Fruit fly (Drosophila melanogaster) whole organism, prepupa: ENCODE measurements around the gene CG31952.

Experiments
- CG10631 ChIP-seq: fragments of 200-800 bp; sonication (Bioruptor generic); optimal IDR thresholded peaks from 2 replicates; lab custom pipeline; 2016; ENCODE audit warnings: missing biosample characterization, missing genetic modification characterization
- CG10669 ChIP-seq: fragments of 200-800 bp; sonication (Bioruptor generic); optimal IDR thresholded peaks from 3 replicates; lab custom pipeline; 2018; ENCODE audit warnings: missing biosample characterization, mild to moderate bottlenecking, missing genetic modification characterization, moderate library complexity
- CG11294 ChIP-seq: fragments of 200-800 bp; sonication (Bioruptor generic); IDR thresholded peaks from 2 replicates; pipeline ENCODE4 v1.3.6; 2022; ENCODE audit warnings: missing biosample characterization, missing genetic modification characterization
- CG11762 ChIP-seq: fragments of 200-800 bp; sonication (Bioruptor generic); optimal IDR thresholded peaks from 3 replicates; lab custom pipeline; 2016; ENCODE audit warnings: missing biosample characterization, missing genetic modification characterization; ENCODE audit not compliant: insufficient read depth
- CG11902 ChIP-seq: fragments of 200-800 bp; sonication (Bioruptor generic); optimal IDR thresholded peaks from 3 replicates; lab custom pipeline; 2016; ENCODE audit warnings: missing biosample characterization, missing genetic modification characterization
- CG15336 ChIP-seq: fragments of 200-800 bp; sonication (Bioruptor generic); IDR thresholded peaks from 2 replicates; pipeline ENCODE4 v1.3.6; 2022; ENCODE audit warnings: missing biosample characterization, missing genetic modification characterization
- CG1621 ChIP-seq: fragments of 200-800 bp; sonication (Bioruptor generic); optimal IDR thresholded peaks from 3 replicates; lab custom pipeline; 2018; ENCODE audit warnings: missing biosample characterization, mild to moderate bottlenecking, missing genetic modification characterization
- CG16779 ChIP-seq: fragments of 200-800 bp; sonication (Bioruptor generic); optimal IDR thresholded peaks from 3 replicates; lab custom pipeline; 2017; ENCODE audit warnings: missing biosample characterization, mild to moderate bottlenecking, missing genetic modification characterization
- CG3032 ChIP-seq: fragments of 200-800 bp; optimal IDR thresholded peaks from 2 replicates; lab custom pipeline; 2019; ENCODE audit warnings: missing biosample characterization, mild to moderate bottlenecking, missing genetic modification characterization, moderate library complexity
- CG31627 ChIP-seq: fragments of 200-800 bp; sonication (Bioruptor generic); optimal IDR thresholded peaks from 3 replicates; lab custom pipeline; 2016; ENCODE audit warnings: missing biosample characterization, missing genetic modification characterization
- CG32006 ChIP-seq: fragments of 200-800 bp; sonication (Bioruptor generic); optimal IDR thresholded peaks from 3 replicates; lab custom pipeline; 2017; ENCODE audit warnings: missing biosample characterization, mild to moderate bottlenecking, missing genetic modification characterization
- CG34406 ChIP-seq: fragments of 200-800 bp; sonication (Bioruptor generic); optimal IDR thresholded peaks from 3 replicates; lab custom pipeline; 2016; ENCODE audit warnings: missing biosample characterization, missing genetic modification characterization
- CG3919 ChIP-seq: fragments of 200-800 bp; sonication (Bioruptor generic); optimal IDR thresholded peaks from 3 replicates; lab custom pipeline; 2016; ENCODE audit warnings: missing biosample characterization, missing genetic modification characterization
- CG6163 ChIP-seq: fragments of 200-800 bp; sonication (Bioruptor generic); IDR thresholded peaks from 3 replicates; pipeline ENCODE4 v1.3.6; 2022; ENCODE audit warnings: missing biosample characterization, missing genetic modification characterization
- CG6276 ChIP-seq: fragments of 200-800 bp; sonication (Bioruptor generic); optimal IDR thresholded peaks from 2 replicates; lab custom pipeline; 2017; ENCODE audit warnings: missing biosample characterization, mild to moderate bottlenecking, missing genetic modification characterization
- CG6854 ChIP-seq: fragments of 200-800 bp; sonication (Bioruptor generic); optimal IDR thresholded peaks from 2 replicates; lab custom pipeline; 2017; ENCODE audit warnings: missing biosample characterization, mild to moderate bottlenecking, missing genetic modification characterization
- CG7368 ChIP-seq: fragments of 200-800 bp; sonication (Bioruptor generic); optimal IDR thresholded peaks from 3 replicates; lab custom pipeline; 2016; ENCODE audit warnings: missing biosample characterization, missing genetic modification characterization
- CG8119 ChIP-seq: fragments of 200-800 bp; sonication (Bioruptor generic); IDR thresholded peaks from 3 replicates; pipeline ENCODE4 v1.3.6; 2022; ENCODE audit warnings: missing biosample characterization, missing genetic modification characterization
- CG8319 ChIP-seq: fragments of 200-800 bp; sonication (Bioruptor generic); optimal IDR thresholded peaks from 3 replicates; lab custom pipeline; 2016; ENCODE audit warnings: missing biosample characterization, missing genetic modification characterization
- CG8632 ChIP-seq: fragments of 200-800 bp; sonication (Bioruptor generic); optimal IDR thresholded peaks from 3 replicates; lab custom pipeline; 2016; ENCODE audit warnings: missing biosample characterization, missing genetic modification characterization
- CG9139 ChIP-seq: fragments of 200-800 bp; sonication (Bioruptor generic); optimal IDR thresholded peaks from 3 replicates; lab custom pipeline; 2017; ENCODE audit warnings: missing biosample characterization, mild to moderate bottlenecking, missing genetic modification characterization
- Eip75B ChIP-seq: fragments of 200-800 bp; sonication (Bioruptor generic); optimal IDR thresholded peaks from 3 replicates; lab custom pipeline; 2016; ENCODE audit warnings: missing biosample characterization, missing genetic modification characterization
- Eip78C ChIP-seq: fragments of 200-800 bp; sonication (Bioruptor generic); peaks from one replicate; lab custom pipeline; 2016; ENCODE audit warnings: missing biosample characterization, missing genetic modification characterization
- Eip93F ChIP-seq: fragments of 200-800 bp; sonication (Bioruptor generic); optimal IDR thresholded peaks from 2 replicates; lab custom pipeline; 2016; ENCODE audit warnings: missing biosample characterization, mild to moderate bottlenecking, missing genetic modification characterization
- Ets96B ChIP-seq: fragments of 200-800 bp; optimal IDR thresholded peaks from 2 replicates; lab custom pipeline; 2019; ENCODE audit warnings: missing biosample characterization, mild to moderate bottlenecking, missing genetic modification characterization, moderate library complexity
- Gug ChIP-seq: fragments of 200-800 bp; sonication (Bioruptor generic); IDR thresholded peaks from 2 replicates; pipeline ENCODE4 v1.3.6; 2022; ENCODE audit warnings: missing biosample characterization, missing genetic modification characterization
- Hr38 ChIP-seq: sonication (Bioruptor generic); optimal IDR thresholded peaks from 2 replicates; lab custom pipeline; 2016; ENCODE audit warnings: missing biosample characterization, missing genetic modification characterization
- Hr39 ChIP-seq: fragments of 200-800 bp; sonication (Bioruptor generic); optimal IDR thresholded peaks from 2 replicates; lab custom pipeline; 2016; ENCODE audit warnings: missing biosample characterization, missing genetic modification characterization
- Hr4 ChIP-seq: fragments of 200-800 bp; sonication (Bioruptor generic); optimal IDR thresholded peaks from 3 replicates; lab custom pipeline; 2016; ENCODE audit warnings: missing biosample characterization, missing genetic modification characterization
- Lpt ChIP-seq: fragments of 200-800 bp; sonication (Bioruptor generic); optimal IDR thresholded peaks from 3 replicates; lab custom pipeline; 2016; ENCODE audit warnings: missing biosample characterization, missing genetic modification characterization
- Met ChIP-seq: fragments of 200-800 bp; sonication (Bioruptor generic); optimal IDR thresholded peaks from 3 replicates; lab custom pipeline; 2016; ENCODE audit warnings: missing biosample characterization, missing genetic modification characterization
- OdsH ChIP-seq: fragments of 200-800 bp; sonication (Bioruptor generic); optimal IDR thresholded peaks from 3 replicates; lab custom pipeline; 2016; ENCODE audit warnings: missing biosample characterization, missing genetic modification characterization
- Sox102F ChIP-seq: fragments of 200-800 bp; sonication (Bioruptor generic); optimal IDR thresholded peaks from 2 replicates; lab custom pipeline; 2016; ENCODE audit warnings: missing biosample characterization, mild to moderate bottlenecking, missing genetic modification characterization
- Sox14 ChIP-seq: fragments of 200-800 bp; sonication (Bioruptor generic); optimal IDR thresholded peaks from 3 replicates; lab custom pipeline; 2016; ENCODE audit warnings: missing biosample characterization, missing genetic modification characterization
- Sox15 ChIP-seq: fragments of 200-800 bp; sonication (Bioruptor generic); optimal IDR thresholded peaks from 3 replicates; lab custom pipeline; 2016; ENCODE audit warnings: missing biosample characterization, missing genetic modification characterization
- achi ChIP-seq: fragments of 200-800 bp; sonication (Bioruptor generic); optimal IDR thresholded peaks from 3 replicates; lab custom pipeline; 2016; ENCODE audit warnings: missing biosample characterization, missing genetic modification characterization
- acj6 ChIP-seq: fragments of 200-800 bp; sonication (Bioruptor generic); optimal IDR thresholded peaks from 3 replicates; lab custom pipeline; 2016; ENCODE audit warnings: missing biosample characterization, missing genetic modification characterization
- cyc ChIP-seq: fragments of 200-800 bp; sonication (Bioruptor generic); optimal IDR thresholded peaks from 3 replicates; lab custom pipeline; 2016; ENCODE audit warnings: missing biosample characterization, missing genetic modification characterization
- dac ChIP-seq: fragments of 200-800 bp; sonication (Bioruptor generic); optimal IDR thresholded peaks from 2 replicates; lab custom pipeline; 2017; ENCODE audit warnings: missing biosample characterization, mild to moderate bottlenecking, missing genetic modification characterization
- eg ChIP-seq: fragments of 200-800 bp; sonication (Bioruptor generic); IDR thresholded peaks from 3 replicates; pipeline ENCODE4 v1.3.6; 2022; ENCODE audit warnings: missing biosample characterization, missing genetic modification characterization
- fd59A ChIP-seq: fragments of 200-800 bp; sonication (Bioruptor generic); optimal IDR thresholded peaks from 2 replicates; lab custom pipeline; 2017; ENCODE audit warnings: missing biosample characterization, mild to moderate bottlenecking, missing genetic modification characterization, missing genetic modification reagents
- fd85E ChIP-seq: fragments of 200-800 bp; sonication (Bioruptor generic); optimal IDR thresholded peaks from 3 replicates; lab custom pipeline; 2016; ENCODE audit warnings: missing biosample characterization, missing genetic modification characterization
- fkh ChIP-seq: fragments of 200-800 bp; sonication (Bioruptor generic); optimal IDR thresholded peaks from 3 replicates; lab custom pipeline; 2017; ENCODE audit warnings: missing biosample characterization, mild to moderate bottlenecking, missing genetic modification characterization, moderate library complexity
- lz ChIP-seq: fragments of 200-800 bp; sonication (Bioruptor generic); optimal IDR thresholded peaks from 3 replicates; lab custom pipeline; 2016; ENCODE audit warnings: missing biosample characterization, missing genetic modification characterization
- net ChIP-seq: fragments of 200-800 bp; sonication (Bioruptor generic); optimal IDR thresholded peaks from 3 replicates; lab custom pipeline; 2016; ENCODE audit warnings: missing biosample characterization, missing genetic modification characterization
- pdm3 ChIP-seq: fragments of 200-800 bp; sonication (Bioruptor generic); optimal IDR thresholded peaks from 3 replicates; lab custom pipeline; 2016; ENCODE audit warnings: missing biosample characterization, missing genetic modification characterization
- salr ChIP-seq, 2 experiments: fragments of 200-800 bp; sonication (Bioruptor generic); optimal IDR thresholded peaks; 3 replicates each; lab custom pipeline; 2016 to 2018; ENCODE audit warnings: missing biosample characterization in 2 of 2, missing genetic modification characterization in 2 of 2, mild to moderate bottlenecking in 1 of 2
- ss ChIP-seq, 2 experiments: fragments of 200-800 bp; sonication (Bioruptor generic); optimal IDR thresholded peaks; 2 replicates in 1 of 2; 3 replicates in 1 of 2; lab custom pipeline; 2017 to 2018; ENCODE audit warnings: mild to moderate bottlenecking in 2 of 2, missing biosample characterization in 2 of 2, missing genetic modification characterization in 2 of 2, moderate library complexity in 1 of 2
- topi ChIP-seq: fragments of 200-800 bp; sonication (Bioruptor generic); optimal IDR thresholded peaks from 3 replicates; lab custom pipeline; 2016; ENCODE audit warnings: missing biosample characterization, missing genetic modification characterization
- vri ChIP-seq: fragments of 200-800 bp; sonication (Bioruptor generic); optimal IDR thresholded peaks from 3 replicates; lab custom pipeline; 2016; ENCODE audit warnings: missing biosample characterization, mild to moderate bottlenecking, missing genetic modification characterization

The CG31952 gene

DNA sequence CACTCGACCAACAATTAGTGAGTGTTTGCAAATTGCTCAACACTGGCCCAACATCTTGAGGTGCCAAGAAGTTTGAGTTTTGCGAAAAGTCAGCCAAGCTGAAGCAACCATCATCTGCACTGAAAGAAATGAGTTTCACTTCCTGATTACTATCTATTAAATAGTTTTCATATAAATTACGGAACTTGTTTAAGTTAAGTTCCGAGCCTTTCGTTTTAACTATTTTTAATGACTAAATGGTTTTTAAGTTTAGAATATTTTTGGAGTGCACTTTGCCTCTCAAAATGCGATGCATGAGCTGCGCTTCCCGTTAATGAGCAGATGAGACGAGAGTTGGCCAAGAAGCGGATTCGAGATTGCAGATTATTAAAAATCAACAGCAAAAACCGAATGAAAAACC is 25.2 kb downstream of the CG31952 start (continued):
- peak; percentile 7 for TF ChIP-seq Sox14 (GFP tag; lab: Kevin White, UChicago)
- peak; percentile 6 for TF ChIP-seq topi (GFP tag; lab: Kevin White, UChicago)
- peak; percentile 50 for TF ChIP-seq achi (GFP tag; lab: Kevin White, UChicago)
- TF ChIP-seq eg (GFP tag; lab: Robert Waterston, UW) = peak; percentile 67
- TF ChIP-seq Eip75B (GFP tag; lab: Kevin White, UChicago) = peak; percentile 7
- TF ChIP-seq CG1621 (tag; lab: Kevin White, UChicago) = no peak
- peak; percentile 58 for TF ChIP-seq CG15336 (GFP tag; lab: Robert Waterston, UW)
- TF ChIP-seq CG11902 = no peak
- TF ChIP-seq CG10669 (GFP tag; lab: Kevin White, UChicago) = peak; percentile 1
- no peak for TF ChIP-seq Hr38
- no peak for TF ChIP-seq fd59A (GFP tag; lab: Kevin White, UChicago)
- no peak for TF ChIP-seq CG16779 (tag; lab: Kevin White, UChicago)
- no peak for TF ChIP-seq Lpt (GFP tag; lab: Kevin White, UChicago)
- TF ChIP-seq CG34406 = no peak

dm6 chr2L:3444789-3445188 is 28.3 kb downstream of the CG31952 start:
- peak; percentile 72 for TF ChIP-seq CG31627 (GFP tag; lab: Kevin White, UChicago)
- TF ChIP-seq CG3919 (GFP tag; lab: Kevin White, UChicago) = peak; percentile 84
- peak; percentile 72 for TF ChIP-seq cyc (GFP tag; lab: Kevin White, UChicago)
- peak; percentile 57 for TF ChIP-seq CG34406
- TF ChIP-seq CG15336 (GFP tag; lab: Robert Waterston, UW) = peak; percentile 87
- peak in 1 of 2 experiments; percentile 69 for TF ChIP-seq salr (GFP tag; optimal IDR thresholded peaks at IDR 0.05; lab: Kevin White, UChicago)
- TF ChIP-seq lz (GFP tag; lab: Kevin White, UChicago) = peak; percentile 66
- TF ChIP-seq CG10631 (GFP tag; lab: Kevin White, UChicago) = no peak
- TF ChIP-seq CG3032 (tag; lab: Kevin White, UChicago) = peak; percentile 64
- no peak for TF ChIP-seq pdm3
- TF ChIP-seq CG6854 = peak; percentile 8
- TF ChIP-seq net (GFP tag; lab: Kevin White, UChicago) = no peak
- no peak for TF ChIP-seq CG6276 (GFP tag; lab: Kevin White, UChicago)
- TF ChIP-seq Sox14 (GFP tag; lab: Kevin White, UChicago) = peak; percentile 77
- TF ChIP-seq CG8632 = no peak
- no peak for TF ChIP-seq Eip93F (GFP tag; lab: Kevin White, UChicago)
- TF ChIP-seq CG11294 (GFP tag; lab: Robert Waterston, UW) = peak; percentile 59
- TF ChIP-seq Eip75B (GFP tag; lab: Kevin White, UChicago) = no peak
- peak; percentile 93 for TF ChIP-seq CG6163
- TF ChIP-seq Ets96B (tag; lab: Kevin White, UChicago) = peak; percentile 71
- peak; percentile 46 for TF ChIP-seq Sox15 (GFP tag; lab: Kevin White, UChicago)
- peak; percentile 71 for TF ChIP-seq dac (GFP tag; lab: Kevin White, UChicago)
- TF ChIP-seq CG8319 (GFP tag; lab: Kevin White, UChicago) = no peak
- no peak for TF ChIP-seq CG9139 (GFP tag; lab: Kevin White, UChicago)
- peak; percentile 90 for TF ChIP-seq Eip78C (GFP tag; lab: Kevin White, UChicago)
- peak; percentile 58 for TF ChIP-seq fd59A (GFP tag; lab: Kevin White, UChicago)
- no peak for TF ChIP-seq fkh
- peak; percentile 74 for TF ChIP-seq CG1621 (tag; lab: Kevin White, UChicago)
- no peak for TF ChIP-seq ss (GFP tag; optimal IDR thresholded peaks at IDR 0.05; lab: Kevin White, UChicago)
- TF ChIP-seq Sox102F (GFP tag; lab: Kevin White, UChicago) = no peak
- TF ChIP-seq acj6 (GFP tag; lab: Kevin White, UChicago) = peak; percentile 76
- peak; percentile 68 for TF ChIP-seq CG11762 (GFP tag; lab: Kevin White, UChicago)
- TF ChIP-seq Hr4 (GFP tag; lab: Kevin White, UChicago) = no peak
- TF ChIP-seq CG32006 (GFP tag; lab: Kevin White, UChicago) = no peak
- peak; percentile 83 for TF ChIP-seq CG8119 (GFP tag; lab: Robert Waterston, UW)
- peak; percentile 65 for TF ChIP-seq Met
- TF ChIP-seq Hr39 (GFP tag; lab: Kevin White, UChicago) = peak; percentile 77
- peak; percentile 73 for TF ChIP-seq Gug (GFP tag; lab: Robert Waterston, UW)
- TF ChIP-seq vri (GFP tag; lab: Kevin White, UChicago) = peak; percentile 28
- no peak for TF ChIP-seq fd85E (GFP tag; lab: Kevin White, UChicago)
- peak; percentile 68 for TF ChIP-seq CG7368
- TF ChIP-seq topi (GFP tag; lab: Kevin White, UChicago) = peak; percentile 62
- TF ChIP-seq achi (GFP tag; lab: Kevin White, UChicago) = peak; percentile 76
- TF ChIP-seq OdsH (GFP tag; lab: Kevin White, UChicago) = peak; percentile 81
- peak; percentile 76 for TF ChIP-seq Lpt (GFP tag; lab: Kevin White, UChicago)
